Fruit fly (Drosophila melanogaster) whole organism, embryonic: ENCODE data around the gene CG46412.

Experiments
- B-H2 ChIP-seq: fragments of 200-800 bp; sonication (Bioruptor generic); optimal IDR thresholded peaks from 2 replicates; lab custom pipeline; 2018; ENCODE audit warnings: missing biosample characterization, mild to moderate bottlenecking, missing genetic modification characterization
- BEAF-32 ChIP-seq: fragments of 200-800 bp; sonication (Bioruptor generic); optimal IDR thresholded peaks from 3 replicates; lab custom pipeline; 2017; ENCODE audit warnings: missing biosample characterization, missing genetic modification characterization, mild to moderate bottlenecking, moderate library complexity, missing genetic modification reagents
- CG10654 ChIP-seq: fragments of 200-800 bp; sonication (Bioruptor generic); optimal IDR thresholded peaks from 2 replicates; lab custom pipeline; 2016; ENCODE audit warnings: missing biosample characterization, missing genetic modification characterization
- CG12769 ChIP-seq: fragments of 200-800 bp; sonication (Bioruptor generic); optimal IDR thresholded peaks from 2 replicates; lab custom pipeline; 2019; ENCODE audit warnings: missing biosample characterization, mild to moderate bottlenecking, missing genetic modification characterization, moderate library complexity
- CG13894 ChIP-seq: fragments of 200-800 bp; sonication (Bioruptor generic); optimal IDR thresholded peaks from 3 replicates; lab custom pipeline; 2018; ENCODE audit warnings: missing biosample characterization, mild to moderate bottlenecking, missing genetic modification characterization, moderate library complexity
- CG15269 ChIP-seq: fragments of 200-800 bp; sonication (Bioruptor generic); optimal IDR thresholded peaks from 2 replicates; lab custom pipeline; 2018; ENCODE audit warnings: missing biosample characterization, mild to moderate bottlenecking, missing genetic modification characterization, moderate library complexity
- CG17359 ChIP-seq: fragments of 200-800 bp; sonication (Bioruptor generic); optimal IDR thresholded peaks from 3 replicates; lab custom pipeline; 2018; ENCODE audit warnings: missing biosample characterization, mild to moderate bottlenecking, missing genetic modification characterization, moderate library complexity
- CG4360 ChIP-seq: fragments of 200-800 bp; sonication (Bioruptor generic); IDR thresholded peaks from 2 replicates; pipeline ENCODE4 v1.3.6; 2022; ENCODE audit warnings: missing biosample characterization, missing genetic modification characterization
- CG4617 ChIP-seq: fragments of 200-800 bp; sonication (Bioruptor generic); optimal IDR thresholded peaks from 3 replicates; lab custom pipeline; 2016; ENCODE audit warnings: missing biosample characterization, missing genetic modification characterization, borderline replicate concordance
- CG4854 ChIP-seq: fragments of 200-800 bp; sonication (Bioruptor generic); optimal IDR thresholded peaks from 2 replicates; lab custom pipeline; 2016; ENCODE audit warnings: missing biosample characterization, missing genetic modification characterization, inconsistent platforms
- CG8388 ChIP-seq: fragments of 200-800 bp; sonication (Bioruptor generic); optimal IDR thresholded peaks from 2 replicates; lab custom pipeline; 2019; ENCODE audit warnings: missing biosample characterization, mild to moderate bottlenecking, missing genetic modification characterization, moderate library complexity
- CG9876 ChIP-seq: fragments of 200-800 bp; sonication (Bioruptor generic); optimal IDR thresholded peaks from 2 replicates; lab custom pipeline; 2016; ENCODE audit warnings: missing biosample characterization, missing genetic modification characterization
- CG9932 ChIP-seq: fragments of 200-800 bp; sonication (Bioruptor generic); IDR thresholded peaks from 2 replicates; pipeline ENCODE4 v1.3.6; 2022; ENCODE audit warnings: missing biosample characterization, missing genetic modification characterization
- D19A ChIP-seq: fragments of 200-800 bp; optimal IDR thresholded peaks from 3 replicates; lab custom pipeline; 2019; ENCODE audit warnings: missing biosample characterization, mild to moderate bottlenecking, missing genetic modification characterization, moderate library complexity
- Drgx ChIP-seq: fragments of 200-800 bp; sonication (Bioruptor generic); IDR thresholded peaks from 2 replicates; pipeline ENCODE4 v1.3.6; 2022; ENCODE audit warnings: missing biosample characterization, missing genetic modification characterization
- Ets65A ChIP-seq: fragments of 200-800 bp; sonication (Bioruptor generic); peaks from one replicate; lab custom pipeline; 2016; ENCODE audit warnings: missing biosample characterization, missing genetic modification characterization
- GATAe ChIP-seq: fragments of 200-800 bp; sonication (Bioruptor generic); conservative IDR thresholded peaks from 2 replicates; pipeline ENCODE4 v1.3.6; 2022; ENCODE audit warnings: missing biosample characterization, missing genetic modification characterization
- Med ChIP-seq: fragments of 200-800 bp; sonication (Bioruptor generic); peaks from one replicate; lab custom pipeline; 2016; ENCODE audit warnings: missing biosample characterization, missing genetic modification characterization, mild to moderate bottlenecking, inconsistent platforms, moderate library complexity
- Mrtf ChIP-seq: fragments of 200-800 bp; sonication (Bioruptor generic); IDR thresholded peaks from 3 replicates; pipeline ENCODE4 v1.3.6; 2022; ENCODE audit warnings: missing biosample characterization, missing genetic modification characterization
- NC2α ChIP-seq: fragments of 200-800 bp; sonication (Bioruptor generic); optimal IDR thresholded peaks from 2 replicates; lab custom pipeline; 2016; ENCODE audit warnings: missing biosample characterization, missing genetic modification characterization
- Nf-YB ChIP-seq: fragments of 200-800 bp; sonication (Bioruptor generic); optimal IDR thresholded peaks from 3 replicates; lab custom pipeline; 2019; ENCODE audit warnings: missing biosample characterization, mild to moderate bottlenecking, missing genetic modification characterization, moderate library complexity
- Nf-YC ChIP-seq: fragments of 200-800 bp; optimal IDR thresholded peaks from 3 replicates; lab custom pipeline; 2019; ENCODE audit warnings: missing biosample characterization, mild to moderate bottlenecking, missing genetic modification characterization, moderate library complexity
- Pdp1 ChIP-seq, 2 experiments: fragments of 200-800 bp; sonication (Bioruptor generic); optimal IDR thresholded peaks; 3 replicates each; lab custom pipeline; 2016; ENCODE audit warnings: missing biosample characterization in 2 of 2, missing genetic modification characterization in 2 of 2, mild to moderate bottlenecking in 1 of 2, moderate library complexity in 1 of 2
- abd-A ChIP-seq: fragments of 200-800 bp; sonication (Bioruptor generic); optimal IDR thresholded peaks from 3 replicates; lab custom pipeline; 2019; ENCODE audit warnings: missing biosample characterization, mild to moderate bottlenecking, missing genetic modification characterization, moderate library complexity
- bbx ChIP-seq: fragments of 200-800 bp; sonication (Bioruptor generic); IDR thresholded peaks from 2 replicates; pipeline ENCODE4 v1.3.6; 2022; ENCODE audit warnings: missing biosample characterization, missing genetic modification characterization; ENCODE audit not compliant: partially characterized antibody
- ci ChIP-seq: fragments of 200-800 bp; sonication (Bioruptor generic); IDR thresholded peaks from 3 replicates; pipeline ENCODE4 v1.3.6; 2022; ENCODE audit warnings: missing biosample characterization, missing genetic modification characterization
- cwo ChIP-seq: fragments of 200-800 bp; sonication (Bioruptor generic); optimal IDR thresholded peaks from 3 replicates; lab custom pipeline; 2017; ENCODE audit warnings: missing biosample characterization, missing genetic modification characterization, mild to moderate bottlenecking, moderate library complexity, missing genetic modification reagents
- dpn ChIP-seq, 2 experiments: fragments of 200-800 bp; sonication (Bioruptor generic); optimal IDR thresholded peaks; 3 replicates each; lab custom pipeline; 2016; ENCODE audit warnings: missing biosample characterization in 2 of 2, missing genetic modification characterization in 2 of 2
- esg ChIP-seq: fragments of 200-800 bp; sonication (Bioruptor generic); conservative IDR thresholded peaks from 2 replicates; pipeline ENCODE4 v1.3.6; 2022; ENCODE audit warnings: missing biosample characterization, missing genetic modification characterization
- gfzf ChIP-seq: fragments of 200-800 bp; sonication (Bioruptor generic); optimal IDR thresholded peaks from 2 replicates; lab custom pipeline; 2016; ENCODE audit warnings: missing biosample characterization, mild to moderate bottlenecking, missing genetic modification characterization, moderate library complexity
- lola ChIP-seq, 3 experiments: fragments of >200 bp in 2 of 3; fragments of 200-800 bp in 1 of 3; sonication (Bioruptor generic) in 1 of 3; optimal IDR thresholded peaks; 2 replicates each; lab custom pipeline; 2017 to 2019; ENCODE audit warnings: missing biosample characterization in 3 of 3, missing genetic modification characterization in 3 of 3, mild to moderate bottlenecking in 1 of 3, moderate library complexity in 1 of 3
- mirr ChIP-seq: fragments of 200-800 bp; sonication (Bioruptor generic); optimal IDR thresholded peaks from 3 replicates; lab custom pipeline; 2018; ENCODE audit warnings: missing biosample characterization, mild to moderate bottlenecking, missing genetic modification characterization
- pb ChIP-seq: fragments of 200-800 bp; sonication (Bioruptor generic); optimal IDR thresholded peaks from 3 replicates; lab custom pipeline; 2016; ENCODE audit warnings: missing biosample characterization, missing genetic modification characterization
- pho ChIP-seq: fragments of 200-800 bp; sonication (Bioruptor generic); optimal IDR thresholded peaks from 2 replicates; lab custom pipeline; 2016; ENCODE audit warnings: missing biosample characterization, missing genetic modification characterization
- psq ChIP-seq: fragments of 200-800 bp; sonication (Bioruptor generic); optimal IDR thresholded peaks from 2 replicates; lab custom pipeline; 2017; ENCODE audit warnings: missing biosample characterization, missing genetic modification characterization
- schlank ChIP-seq: fragments of 200-800 bp; sonication (Bioruptor generic); optimal IDR thresholded peaks from 2 replicates; lab custom pipeline; 2018; ENCODE audit warnings: missing biosample characterization, mild to moderate bottlenecking, missing genetic modification characterization
- sd ChIP-seq: fragments of 200-800 bp; sonication (Bioruptor generic); optimal IDR thresholded peaks from 3 replicates; lab custom pipeline; 2018; ENCODE audit warnings: missing biosample characterization, mild to moderate bottlenecking, missing genetic modification characterization, moderate library complexity
- so ChIP-seq: fragments of 200-800 bp; sonication (Bioruptor generic); IDR thresholded peaks from 3 replicates; pipeline ENCODE4 v1.3.6; 2022; ENCODE audit warnings: missing biosample characterization, missing genetic modification characterization
- sob ChIP-seq: fragments of 200-800 bp; sonication (Bioruptor generic); IDR thresholded peaks from 2 replicates; pipeline ENCODE4 v1.3.6; 2022; ENCODE audit warnings: missing biosample characterization, missing genetic modification characterization
- stc ChIP-seq: fragments of 200-800 bp; sonication (Bioruptor generic); IDR thresholded peaks from 2 replicates; pipeline ENCODE4 v1.3.6; 2022; ENCODE audit warnings: missing biosample characterization, missing genetic modification characterization
- sug ChIP-seq: fragments of 200-800 bp; optimal IDR thresholded peaks from 2 replicates; lab custom pipeline; 2019; ENCODE audit warnings: missing biosample characterization, mild to moderate bottlenecking, missing genetic modification characterization, moderate library complexity
- tna ChIP-seq: fragments of 200-800 bp; sonication (Bioruptor generic); IDR thresholded peaks from 2 replicates; pipeline ENCODE4 v1.3.6; 2022; ENCODE audit warnings: missing biosample characterization, missing genetic modification characterization; ENCODE audit not compliant: partially characterized antibody
- trem ChIP-seq: fragments of 200-800 bp; optimal IDR thresholded peaks from 3 replicates; lab custom pipeline; 2019; ENCODE audit warnings: missing biosample characterization, mild to moderate bottlenecking, missing genetic modification characterization, moderate library complexity
- vfl ChIP-seq: fragments of 200-800 bp; sonication (Bioruptor generic); optimal IDR thresholded peaks from 2 replicates; lab custom pipeline; 2016; ENCODE audit warnings: missing biosample characterization, missing genetic modification characterization

CG46412 gene

DNA sequence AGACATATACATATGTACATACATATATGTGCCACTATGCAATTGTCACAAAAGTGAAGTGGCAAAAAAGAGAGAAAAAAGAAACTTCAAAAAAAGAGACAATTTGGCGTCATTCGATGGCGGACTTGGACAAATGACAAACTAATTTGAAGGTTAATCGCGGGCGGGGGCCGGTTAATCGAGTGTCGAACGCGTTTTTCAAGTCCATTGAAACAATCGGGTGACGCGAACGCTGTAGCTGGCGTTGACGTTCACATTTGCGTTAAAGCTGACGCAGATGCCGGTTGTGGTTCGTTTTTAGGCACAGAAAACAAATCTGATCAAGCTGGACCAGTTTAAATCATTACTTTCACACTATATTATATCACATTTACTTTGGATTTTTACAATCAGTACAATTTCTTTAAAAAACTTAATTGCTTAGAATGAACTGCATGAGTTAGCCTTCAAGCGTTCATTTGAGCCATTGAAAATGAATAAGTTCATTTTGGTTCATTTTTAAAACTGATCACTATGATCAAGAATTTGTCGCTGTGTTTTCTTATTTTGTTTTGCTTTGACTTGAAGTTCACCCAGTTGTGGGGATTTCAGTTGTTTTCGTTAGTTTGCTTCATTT lies 30.1 kb downstream of the CG46412 start (continued):
- TF ChIP-seq CG4854 (GFP tag; lab: Kevin White, UChicago) (no peak), so (0 out of 3 replicates have a peak, but pooled peaks have one; percentile 16)

DNA sequence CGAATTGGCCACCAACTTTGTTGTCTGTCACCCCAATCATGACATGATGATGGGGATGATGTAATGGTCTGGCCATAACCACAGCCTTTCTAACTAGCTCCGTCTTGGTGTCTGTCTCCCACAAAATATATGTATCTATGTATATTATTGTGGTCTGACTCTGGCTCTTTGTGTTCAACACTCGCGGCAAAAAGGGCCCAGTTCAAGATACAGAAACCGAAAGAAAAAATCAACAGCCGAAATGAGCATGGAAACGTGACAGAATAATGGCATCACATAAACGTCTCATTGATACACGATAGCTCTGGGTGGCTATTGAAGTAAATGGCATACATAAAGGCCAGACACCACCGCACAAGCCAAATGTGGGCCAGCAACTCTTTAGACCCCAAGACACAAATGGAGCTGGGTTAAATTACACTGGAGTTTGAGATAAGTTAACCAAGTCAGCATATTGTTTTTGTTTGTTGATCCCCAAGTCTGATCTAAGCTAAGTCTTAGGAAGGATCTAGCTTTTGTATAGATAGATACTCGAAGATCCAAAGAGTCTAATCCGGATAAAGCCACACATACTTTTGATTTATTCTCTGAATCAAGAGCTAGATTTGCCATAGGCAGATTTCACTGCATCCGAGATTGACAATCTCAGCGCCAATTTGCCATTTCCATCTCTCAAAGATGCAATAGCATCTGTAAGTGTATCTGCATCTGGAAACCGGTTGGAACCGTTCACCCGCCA lies 31.7 kb downstream of the CG46412 start:
- no peak for TF ChIP-seq D19A (tag; lab: Kevin White, UChicago)
- TF ChIP-seq CG8388: no peak
- TF ChIP-seq CG9932 (GFP tag; lab: Robert Waterston, UW): 0 out of 2 replicates have a peak, but pooled peaks have one; percentile 25
- no peak for TF ChIP-seq trem (tag; lab: Kevin White, UChicago)
- peak; percentile 0 for TF ChIP-seq CG15269 (tag; lab: Kevin White, UChicago)
- TF ChIP-seq Med (GFP tag; lab: Kevin White, UChicago): peak; percentile 72
- peak in 1 of 2 experiments; percentile 55 for TF ChIP-seq Pdp1 (GFP tag; optimal IDR thresholded peaks at IDR 0.05; lab: Kevin White, UChicago)
- TF ChIP-seq abd-A (tag; lab: Kevin White, UChicago): peak; percentile 62
- peak; percentile 34; the same call in 1 of the 2 replicates for TF ChIP-seq Drgx (GFP tag; lab: Robert Waterston, UW)
- TF ChIP-seq Ets65A (GFP tag; lab: Kevin White, UChicago): peak; percentile 84
- TF ChIP-seq sob: no peak
- peak; percentile 6 for TF ChIP-seq CG12769 (tag; lab: Kevin White, UChicago)
- 0 out of 3 replicates have a peak, but pooled peaks have one; percentile 16 for TF ChIP-seq ci (GFP tag; lab: Robert Waterston, UW)
- TF ChIP-seq lola (GFP tag; optimal IDR thresholded peaks at IDR 0.05; lab: Kevin White, UChicago): peak in 1 of 3 experiments; percentile 38
- TF ChIP-seq CG13894 (tag; lab: Kevin White, UChicago): peak; percentile 83
- peak; percentile 12 for TF ChIP-seq cwo (GFP tag; lab: Kevin White, UChicago)
- no peak for TF ChIP-seq pho (GFP tag; lab: Kevin White, UChicago)
- TF ChIP-seq B-H2: peak; percentile 44

DNA sequence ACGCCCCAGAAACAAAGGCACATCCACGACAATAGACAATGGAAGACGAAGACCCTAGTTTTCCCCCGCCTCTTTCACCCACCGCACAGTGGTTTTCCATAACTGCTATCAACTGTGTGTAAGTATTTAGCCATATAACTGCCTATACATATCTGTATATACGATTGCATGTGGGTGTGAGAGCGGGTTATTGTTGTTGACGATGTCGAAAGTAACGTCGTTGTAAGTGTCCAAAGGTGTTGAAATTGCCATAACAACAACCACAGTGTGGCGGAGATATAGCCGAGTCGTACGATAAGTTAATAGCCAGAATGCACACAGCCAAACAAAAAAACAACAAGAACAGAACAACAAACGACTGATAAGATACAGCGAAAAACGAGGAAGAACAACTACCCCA lies 32.6 kb downstream of the CG46412 start:
- TF ChIP-seq BEAF-32 (no peak), CG10654 (GFP tag; lab: Kevin White, UChicago) (no peak), psq (GFP tag; lab: Kevin White, UChicago) (no peak), pb (no peak), CG9876 (GFP tag; lab: Kevin White, UChicago) (no peak), NC2α (GFP tag; lab: Kevin White, UChicago) (no peak), gfzf (GFP tag; lab: Kevin White, UChicago) (no peak), vfl (GFP tag; lab: Kevin White, UChicago) (no peak), CG4360 (peak; percentile 80), Drgx (GFP tag; lab: Robert Waterston, UW) (no peak; the same call in 1 of the 2 replicates), Nf-YC (no peak), tna (GFP tag; lab: Robert Waterston, UW) (0 out of 2 replicates have a peak, but pooled peaks have one; percentile 8), schlank (tag; lab: Kevin White, UChicago) (no peak), mirr (GFP tag; lab: Kevin White, UChicago) (peak; percentile 87), CG4617 (no peak), Nf-YB (GFP tag; lab: Kevin White, UChicago) (no peak), stc (no peak), bbx (GFP tag; lab: Robert Waterston, UW) (no peak), Med (GFP tag; lab: Kevin White, UChicago) (peak; percentile 13), ci (GFP tag; lab: Robert Waterston, UW) (0 out of 3 replicates have a peak, but pooled peaks have one; percentile 30), CG17359 (tag; lab: Kevin White, UChicago) (peak; percentile 12), sug (tag; lab: Kevin White, UChicago) (peak; percentile 11), so (no peak), Mrtf (0 out of 3 replicates have a peak, but pooled peaks have one; percentile 8), Ets65A (GFP tag; lab: Kevin White, UChicago) (no peak), sd (tag; lab: Kevin White, UChicago) (no peak), esg (no peak), dpn (GFP tag; optimal IDR thresholded peaks at IDR 0.05; lab: Kevin White, UChicago) (no peak), GATAe (GFP tag; lab: Robert Waterston, UW) (peak; percentile 84)
